Worm (Caenorhabditis elegans) whole organism, L2 larva: ENCODE data around the gene C44B7.7.

ENCODE experiments used
- R02D3.7 ChIP-seq: fragments of 150-350 bp; optimal IDR thresholded peaks from 2 replicates; lab custom pipeline; 2014; ENCODE audit warnings: missing biosample characterization, missing genetic modification characterization
- alr-1 ChIP-seq: fragments of 150-350 bp; optimal IDR thresholded peaks from 2 replicates; lab custom pipeline; 2014; ENCODE audit warnings: missing biosample characterization, missing genetic modification characterization
- blmp-1 ChIP-seq: sonication (generic microtip); optimal IDR thresholded peaks from 2 replicates; lab custom pipeline; 2017; ENCODE audit warnings: missing genetic modification characterization, mild to moderate bottlenecking, missing compliant biosample characterization, antibody characterized with exemption, moderate library complexity; ENCODE audit not compliant: insufficient read depth
- crh-2 ChIP-seq: sonication (generic microtip); optimal IDR thresholded peaks from 2 replicates; lab custom pipeline; 2017; ENCODE audit warnings: missing biosample characterization, missing genetic modification characterization
- fos-1 ChIP-seq: fragments of 150-350 bp; optimal IDR thresholded peaks from 2 replicates; lab custom pipeline; 2014; ENCODE audit warnings: missing biosample characterization, missing genetic modification characterization
- lin-13 ChIP-seq: fragments of 150-350 bp; optimal IDR thresholded peaks from 2 replicates; lab custom pipeline; 2014; ENCODE audit warnings: missing biosample characterization, missing genetic modification reagents, missing genetic modification characterization
- mab-5 ChIP-seq: fragments of 150-350 bp; optimal IDR thresholded peaks from 2 replicates; lab custom pipeline; 2014; ENCODE audit warnings: missing biosample characterization, missing genetic modification characterization
- nhr-11 ChIP-seq: fragments of 150-350 bp; optimal IDR thresholded peaks from 2 replicates; lab custom pipeline; 2014; ENCODE audit warnings: missing biosample characterization, missing genetic modification characterization
- nhr-12 ChIP-seq: fragments of 150-350 bp; optimal IDR thresholded peaks from 2 replicates; lab custom pipeline; 2014; ENCODE audit warnings: missing biosample characterization, missing genetic modification characterization
- unc-62 ChIP-seq: fragments of 150-350 bp; optimal IDR thresholded peaks from 2 replicates; lab custom pipeline; 2014; ENCODE audit warnings: missing biosample characterization, missing genetic modification reagents, missing genetic modification characterization

- no peak for TF ChIP-seq fos-1
- TF ChIP-seq blmp-1: no peak
- no peak for TF ChIP-seq nhr-12 (tag; lab: Kevin White, UChicago)
- no peak for TF ChIP-seq nhr-11 (tag; lab: Kevin White, UChicago)
- peak; percentile 1 for TF ChIP-seq mab-5 (tag; lab: Kevin White, UChicago)
- no peak for TF ChIP-seq crh-2
- TF ChIP-seq unc-62: no peak
- no peak for TF ChIP-seq alr-1
- TF ChIP-seq R02D3.7 (tag; lab: Kevin White, UChicago): no peak
- TF ChIP-seq lin-13 (GFP tag; lab: Kevin White, UChicago): no peak
Measured at ce11 chrII:6915875-6916274, 35.9 kb upstream of the C44B7.7 start, which contains the start of gene B0252.8.
